Fruit fly (Drosophila melanogaster) whole organism, wandering third instar larva: ENCODE data around the gene CanA1.

Source experiments
- Abd-B ChIP-seq: fragments of >200 bp; optimal IDR thresholded peaks from 2 replicates; lab custom pipeline; 2017; ENCODE audit warnings: missing biosample characterization, missing genetic modification characterization
- CG32264 ChIP-seq: fragments of 200-800 bp; sonication (Bioruptor generic); optimal IDR thresholded peaks from 2 replicates; lab custom pipeline; 2016; ENCODE audit warnings: missing biosample characterization, missing genetic modification characterization
- CG9705 ChIP-seq: fragments of 200-800 bp; sonication (Bioruptor generic); optimal IDR thresholded peaks from 2 replicates; lab custom pipeline; 2018; ENCODE audit warnings: missing biosample characterization, mild to moderate bottlenecking, missing genetic modification characterization
- CrebA ChIP-seq: fragments of 200-800 bp; sonication (Bioruptor generic); optimal IDR thresholded peaks from 2 replicates; lab custom pipeline; 2016; ENCODE audit warnings: missing biosample characterization, mild to moderate bottlenecking, missing genetic modification characterization, borderline replicate concordance
- Dfd ChIP-seq: fragments of >200 bp; optimal IDR thresholded peaks from 2 replicates; lab custom pipeline; 2017; ENCODE audit warnings: missing biosample characterization, missing genetic modification characterization
- Dif ChIP-seq: fragments of 200-275, 200-300 bp; sonication (Bioruptor generic); optimal IDR thresholded peaks from 2 replicates; lab custom pipeline; 2018; ENCODE audit warnings: missing biosample characterization, missing genetic modification characterization; ENCODE audit not compliant: partially characterized antibody
- GATAd ChIP-seq: sonication (Bioruptor generic); optimal IDR thresholded peaks from 2 replicates; lab custom pipeline; 2016; ENCODE audit warnings: missing biosample characterization, missing genetic modification characterization
- HLH106 ChIP-seq: fragments of 200-800 bp; optimal IDR thresholded peaks from 3 replicates; lab custom pipeline; 2019; ENCODE audit warnings: missing biosample characterization, mild to moderate bottlenecking, missing genetic modification characterization, moderate library complexity
- Hnf4 ChIP-seq: fragments of 200-800 bp; sonication (Bioruptor generic); optimal IDR thresholded peaks from 2 replicates; lab custom pipeline; 2016; ENCODE audit warnings: missing biosample characterization, mild to moderate bottlenecking, missing genetic modification characterization
- Hr78 ChIP-seq: fragments of >200 bp; optimal IDR thresholded peaks from 2 replicates; lab custom pipeline; 2017; ENCODE audit warnings: missing biosample characterization, missing genetic modification characterization
- Hr83 ChIP-seq: fragments of 200-300 bp; sonication (Bioruptor generic); optimal IDR thresholded peaks from 2 replicates; lab custom pipeline; 2016; ENCODE audit warnings: missing biosample characterization, mild to moderate bottlenecking, missing genetic modification characterization, moderate library complexity; ENCODE audit not compliant: poor library complexity, severe bottlenecking
- Jra ChIP-seq: sonication (Bioruptor generic); optimal IDR thresholded peaks from 2 replicates; lab custom pipeline; 2016; ENCODE audit warnings: missing biosample characterization, missing genetic modification characterization
- Mio ChIP-seq: sonication (Bioruptor generic); optimal IDR thresholded peaks from 2 replicates; lab custom pipeline; 2016; ENCODE audit warnings: missing biosample characterization, missing genetic modification characterization
- Myc ChIP-seq: fragments of >200 bp; optimal IDR thresholded peaks from 2 replicates; lab custom pipeline; 2017
- N ChIP-seq: fragments of >200 bp; optimal IDR thresholded peaks from 2 replicates; lab custom pipeline; 2018; ENCODE audit warnings: missing biosample characterization, missing external identifiers, missing genetic modification characterization
- OdsH ChIP-seq: fragments of 200-800 bp; sonication (Bioruptor generic); optimal IDR thresholded peaks from 2 replicates; lab custom pipeline; 2016; ENCODE audit warnings: missing biosample characterization, mild to moderate bottlenecking, missing genetic modification characterization
- Rel ChIP-seq, 2 experiments: fragments of 200-800 bp; sonication (Bioruptor generic) in 1 of 2; optimal IDR thresholded peaks; 2 replicates in 1 of 2; 3 replicates in 1 of 2; lab custom pipeline; 2016 to 2019; ENCODE audit warnings: mild to moderate bottlenecking in 2 of 2, missing biosample characterization in 2 of 2, missing genetic modification characterization in 2 of 2, moderate library complexity in 1 of 2
- Sp1 ChIP-seq: fragments of 200-800 bp; sonication (Bioruptor generic); optimal IDR thresholded peaks from 3 replicates; lab custom pipeline; 2019; ENCODE audit warnings: missing biosample characterization, mild to moderate bottlenecking, missing genetic modification characterization, moderate library complexity
- Vsx2 ChIP-seq: fragments of 200-300, 225-300 bp; sonication (Bioruptor generic); optimal IDR thresholded peaks from 2 replicates; lab custom pipeline; 2018; ENCODE audit warnings: missing biosample characterization, missing genetic modification characterization; ENCODE audit not compliant: partially characterized antibody
- br ChIP-seq: fragments of 200-800 bp; sonication (Bioruptor generic); optimal IDR thresholded peaks from 2 replicates; lab custom pipeline; 2016; ENCODE audit warnings: missing biosample characterization, missing genetic modification characterization
- brk ChIP-seq: fragments of 200-800 bp; sonication (Bioruptor generic); optimal IDR thresholded peaks from 2 replicates; lab custom pipeline; 2016; ENCODE audit warnings: missing biosample characterization, mild to moderate bottlenecking, missing genetic modification characterization
- dl ChIP-seq, 2 experiments: fragments of 175-275, 200-275 bp in 1 of 2; fragments of 200-275 bp in 1 of 2; sonication (Bioruptor generic); optimal IDR thresholded peaks; lab custom pipeline; 2018; ENCODE audit warnings: mild to moderate bottlenecking in 2 of 2, missing biosample characterization in 2 of 2, missing genetic modification characterization in 2 of 2, moderate library complexity in 2 of 2; ENCODE audit not compliant: partially characterized antibody in 2 of 2, insufficient read depth in 1 of 2
- dmrt93B ChIP-seq: fragments of 200-800 bp; sonication (Bioruptor generic); optimal IDR thresholded peaks from 2 replicates; lab custom pipeline; 2018; ENCODE audit warnings: missing biosample characterization, mild to moderate bottlenecking, missing genetic modification characterization
- ey ChIP-seq: fragments of 200-800 bp; sonication (Bioruptor generic); optimal IDR thresholded peaks from 2 replicates; lab custom pipeline; 2016; ENCODE audit warnings: missing biosample characterization, missing genetic modification characterization
- foxo ChIP-seq, 2 experiments: fragments of 200-800 bp; sonication (Bioruptor generic); optimal IDR thresholded peaks; 2 replicates in 1 of 2; 3 replicates in 1 of 2; lab custom pipeline; 2016 to 2017; ENCODE audit warnings: missing biosample characterization in 2 of 2, missing genetic modification characterization in 2 of 2
- fru ChIP-seq: fragments of 200-800 bp; sonication (Bioruptor generic); optimal IDR thresholded peaks from 3 replicates; lab custom pipeline; 2016; ENCODE audit warnings: missing biosample characterization, mild to moderate bottlenecking, missing genetic modification characterization
- h ChIP-seq: fragments of 200-800 bp; sonication (Bioruptor generic); optimal IDR thresholded peaks from 3 replicates; lab custom pipeline; 2016; ENCODE audit warnings: missing biosample characterization, mild to moderate bottlenecking, missing genetic modification characterization
- jim ChIP-seq: fragments of 175-275, 200-325 bp; sonication (Bioruptor generic); optimal IDR thresholded peaks from 2 replicates; lab custom pipeline; 2016; ENCODE audit warnings: missing biosample characterization, mild to moderate bottlenecking, missing genetic modification characterization
- lola ChIP-seq: fragments of >200 bp; optimal IDR thresholded peaks from 2 replicates; lab custom pipeline; 2017; ENCODE audit warnings: missing biosample characterization, missing genetic modification characterization
- pan ChIP-seq: fragments of >200 bp; optimal IDR thresholded peaks from 2 replicates; lab custom pipeline; 2017
- rgr ChIP-seq: fragments of 200-800 bp; sonication (Bioruptor generic); optimal IDR thresholded peaks from 3 replicates; lab custom pipeline; 2016; ENCODE audit warnings: missing biosample characterization, mild to moderate bottlenecking, missing genetic modification characterization
- sage ChIP-seq: fragments of 200-800 bp; sonication (Bioruptor generic); optimal IDR thresholded peaks from 2 replicates; lab custom pipeline; 2016; ENCODE audit warnings: missing biosample characterization, mild to moderate bottlenecking, missing genetic modification characterization
- tai ChIP-seq: sonication (Bioruptor generic); optimal IDR thresholded peaks from 2 replicates; lab custom pipeline; 2016; ENCODE audit warnings: missing biosample characterization, missing genetic modification characterization
- usp ChIP-seq: fragments of >200 bp; optimal IDR thresholded peaks from 2 replicates; lab custom pipeline; 2017; ENCODE audit warnings: missing biosample characterization, missing genetic modification characterization
- woc ChIP-seq: sonication (Bioruptor generic); optimal IDR thresholded peaks from 2 replicates; lab custom pipeline; 2016; ENCODE audit warnings: missing biosample characterization, mild to moderate bottlenecking, missing genetic modification characterization

Gene CanA1

DNA sequence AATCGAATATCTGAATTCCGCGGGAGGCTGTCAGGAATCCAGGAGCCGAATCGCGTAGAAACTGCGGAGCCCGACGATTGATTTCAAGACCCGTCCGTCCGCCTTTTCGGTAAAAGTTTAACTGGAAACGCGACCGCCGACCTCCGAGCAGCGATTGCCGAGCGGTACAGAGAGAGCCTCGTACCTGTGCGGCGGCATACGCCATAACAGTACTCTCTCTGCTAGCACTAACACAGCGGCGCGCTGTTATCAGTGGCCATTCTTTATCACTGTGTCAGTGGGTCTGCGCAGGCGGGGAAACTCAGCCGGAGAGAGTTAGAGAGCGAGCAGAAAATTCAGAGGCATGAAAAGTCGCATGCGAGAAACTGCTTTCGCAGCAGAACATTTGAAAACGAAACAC lies 22.5 kb upstream of the CanA1 start, which contains the start of gene 5-HT7:
Gene 5-HT7, minus strand, starts transcription at position 161 of the 400 bp plus-strand sequence.
- TF ChIP-seq foxo (GFP tag; optimal IDR thresholded peaks at IDR 0.05; lab: Kevin White, UChicago) (no peak), sage (no peak), Dif (GFP tag; lab: Kevin White, UChicago) (peak; percentile 38), h (GFP tag; lab: Kevin White, UChicago) (no peak), Vsx2 (GFP tag; lab: Kevin White, UChicago) (peak; percentile 15), CG32264 (no peak), dl (GFP tag; optimal IDR thresholded peaks at IDR 0.05; lab: Kevin White, UChicago; ENCODE audit: insufficient read depth in 1 of 2, partially characterized antibody in 2 of 2) (peak in 1 of 2 experiments; percentile 59)

DNA sequence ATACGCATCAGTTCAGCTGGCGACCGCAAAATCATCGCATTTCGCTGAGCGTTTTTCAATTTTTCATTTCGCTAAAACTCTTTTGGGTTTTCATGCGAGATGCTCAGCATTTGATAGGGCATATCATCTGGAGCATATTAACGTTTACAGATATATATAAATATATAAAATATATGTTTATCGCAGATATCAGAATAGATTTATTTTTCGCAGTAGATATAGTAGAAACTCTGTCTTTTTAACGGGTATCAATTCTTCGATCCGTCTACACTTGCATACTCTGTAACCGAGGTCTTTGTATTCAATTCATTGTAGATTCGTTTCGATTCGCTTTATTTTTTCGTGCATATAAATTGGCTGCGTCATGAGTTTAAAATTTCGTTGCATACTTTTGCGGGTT lies 19.5 kb upstream of the CanA1 start:
- TF ChIP-seq brk (no peak), Myc (lab: Kevin White, UChicago) (peak; percentile 28), Abd-B (GFP tag; lab: Kevin White, UChicago) (no peak), ey (GFP tag; lab: Kevin White, UChicago) (no peak), Hr83 (GFP tag; lab: Kevin White, UChicago) (no peak), OdsH (no peak), Mio (GFP tag; lab: Kevin White, UChicago) (no peak), Sp1 (no peak), Dfd (no peak), woc (no peak), HLH106 (peak; percentile 4), Rel (GFP tag; optimal IDR thresholded peaks at IDR 0.05; lab: Kevin White, UChicago) (no peak), Rel (tag; optimal IDR thresholded peaks at IDR 0.05; lab: Kevin White, UChicago) (no peak)

DNA sequence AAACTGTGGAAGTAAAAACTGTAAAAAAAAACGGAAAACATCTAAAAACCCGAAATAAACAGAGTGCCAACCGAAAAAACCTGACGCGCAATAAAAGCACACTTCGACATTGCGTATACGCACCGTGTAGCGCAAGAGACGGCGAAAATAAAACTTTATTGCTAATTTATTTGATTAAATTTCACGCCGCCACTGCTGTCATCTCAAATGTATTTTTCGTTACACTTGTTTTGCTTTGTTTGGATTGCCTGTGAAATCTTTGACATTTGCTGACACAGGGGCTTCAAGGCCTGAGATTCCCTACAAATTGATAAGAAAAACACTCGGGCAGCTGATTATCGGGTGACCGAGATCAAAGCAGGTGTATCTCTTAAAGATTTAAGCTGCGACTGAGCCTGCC lies 18.4 kb upstream of the CanA1 start:
- TF ChIP-seq N (GFP tag; lab: Kevin White, UChicago), result no peak
- TF ChIP-seq CG32264, result no peak
- TF ChIP-seq h (GFP tag; lab: Kevin White, UChicago), result no peak
- TF ChIP-seq Hr83 (GFP tag; lab: Kevin White, UChicago), result no peak
- no peak for TF ChIP-seq br (GFP tag; lab: Kevin White, UChicago)
- no peak for TF ChIP-seq GATAd (GFP tag; lab: Kevin White, UChicago)
- TF ChIP-seq sage, result no peak
- no peak for TF ChIP-seq Abd-B (GFP tag; lab: Kevin White, UChicago)
- TF ChIP-seq usp (GFP tag; lab: Kevin White, UChicago), result no peak
- TF ChIP-seq CG9705, result no peak
- TF ChIP-seq rgr (GFP tag; lab: Kevin White, UChicago), result no peak
- TF ChIP-seq Mio (GFP tag; lab: Kevin White, UChicago), result no peak
- no peak for TF ChIP-seq OdsH
- TF ChIP-seq Hnf4 (GFP tag; lab: Kevin White, UChicago), result no peak
- no peak for TF ChIP-seq fru (GFP tag; lab: Kevin White, UChicago)
- TF ChIP-seq, all 38 proteins: peak for 0

DNA sequence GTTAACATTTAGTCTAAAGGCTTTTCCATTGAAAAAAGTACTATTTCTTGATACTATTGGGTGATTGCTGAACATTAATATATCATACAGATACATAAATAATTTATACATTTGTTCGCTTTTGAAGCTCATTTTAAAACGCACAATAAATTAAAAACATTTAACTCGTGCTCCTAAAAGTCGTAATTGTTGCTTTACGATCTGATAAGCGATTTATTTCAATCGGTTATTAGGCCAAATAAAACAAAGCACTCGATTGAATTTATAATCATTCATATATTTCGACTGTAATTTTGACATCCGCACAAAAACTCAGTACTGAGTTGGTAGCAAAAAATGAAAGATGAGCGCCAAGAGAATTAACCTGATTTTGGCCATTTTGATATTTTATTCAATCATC lies 4.1 kb upstream of the CanA1 start, which contains the start of gene CG33773:
Gene CG33773, plus strand, starts transcription at position 301 of the 400 bp plus-strand sequence.
- no peak for TF ChIP-seq dl (GFP tag; optimal IDR thresholded peaks at IDR 0.05; lab: Kevin White, UChicago; ENCODE audit: insufficient read depth in 1 of 2, partially characterized antibody in 2 of 2)
- TF ChIP-seq Rel (GFP tag; optimal IDR thresholded peaks at IDR 0.05; lab: Kevin White, UChicago), result no peak
- no peak for TF ChIP-seq Rel (tag; optimal IDR thresholded peaks at IDR 0.05; lab: Kevin White, UChicago)
- TF ChIP-seq Myc (lab: Kevin White, UChicago), result no peak
- TF ChIP-seq brk, result no peak
- TF ChIP-seq Mio (GFP tag; lab: Kevin White, UChicago), result no peak
- no peak for TF ChIP-seq h (GFP tag; lab: Kevin White, UChicago)
- no peak for TF ChIP-seq fru (GFP tag; lab: Kevin White, UChicago)
- TF ChIP-seq CG32264, result no peak
- TF ChIP-seq Jra (GFP tag; lab: Kevin White, UChicago), result no peak
- TF ChIP-seq GATAd (GFP tag; lab: Kevin White, UChicago), result no peak
- no peak for TF ChIP-seq woc
- TF ChIP-seq Sp1, result no peak
- TF ChIP-seq pan (lab: Kevin White, UChicago), result no peak
- TF ChIP-seq lola, result no peak
- TF ChIP-seq Hnf4 (GFP tag; lab: Kevin White, UChicago), result no peak
- no peak for TF ChIP-seq Dfd
- no peak for TF ChIP-seq HLH106
- TF ChIP-seq dmrt93B (GFP tag; lab: Kevin White, UChicago), result no peak

DNA sequence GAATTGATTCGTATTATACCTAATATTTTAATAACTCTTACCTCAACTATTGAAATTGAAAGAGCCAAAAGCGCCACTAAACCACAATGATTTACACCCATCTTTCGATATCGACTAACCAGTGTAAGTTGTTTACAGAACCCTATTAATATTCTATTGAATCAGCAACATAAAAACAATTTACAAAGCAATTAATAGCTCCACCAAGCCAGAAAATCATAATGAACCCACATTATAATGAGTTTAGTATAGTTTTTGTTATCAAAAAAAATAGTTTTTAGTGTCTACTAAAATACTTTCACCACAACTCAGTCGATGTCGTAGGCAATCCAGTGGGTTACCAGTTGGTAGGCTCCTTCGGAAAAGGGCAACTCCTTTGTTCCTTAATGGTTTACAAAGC lies 5.8 kb downstream of the CanA1 start, which contains the start of gene CG33920:
Gene CG33920, minus strand, starts transcription at position 101 of the 400 bp plus-strand sequence.
- TF ChIP-seq Hnf4 (GFP tag; lab: Kevin White, UChicago) (no peak), Hr78 (GFP tag; lab: Kevin White, UChicago) (no peak), HLH106 (no peak), Abd-B (GFP tag; lab: Kevin White, UChicago) (no peak), Sp1 (no peak), Mio (GFP tag; lab: Kevin White, UChicago) (no peak), jim (GFP tag; lab: Kevin White, UChicago) (no peak), GATAd (GFP tag; lab: Kevin White, UChicago) (no peak), pan (lab: Kevin White, UChicago) (no peak), OdsH (no peak), Jra (GFP tag; lab: Kevin White, UChicago) (no peak), h (GFP tag; lab: Kevin White, UChicago) (no peak), CG32264 (no peak), CrebA (GFP tag; lab: Kevin White, UChicago) (no peak), tai (GFP tag; lab: Kevin White, UChicago) (no peak)
- TF ChIP-seq, all 38 proteins: peak for 0
